Fruit fly (Drosophila melanogaster): ENCODE data around the gene CG15365.

- TF ChIP-seq OdsH (GFP tag; optimal IDR thresholded peaks at IDR 0.05) (peak; percentile 50), Lpt (GFP tag; optimal IDR thresholded peaks at IDR 0.05) (peak; percentile 5), Blimp-1 (GFP tag; optimal IDR thresholded peaks at IDR 0.05) (no peak)
Observed at dm6 chrX:9041789-9042456, 25.9 kb downstream of the CG15365 start.
